Worm (Caenorhabditis elegans): ENCODE data around the gene R09E12.9.

R09E12.9 gene

DNA sequence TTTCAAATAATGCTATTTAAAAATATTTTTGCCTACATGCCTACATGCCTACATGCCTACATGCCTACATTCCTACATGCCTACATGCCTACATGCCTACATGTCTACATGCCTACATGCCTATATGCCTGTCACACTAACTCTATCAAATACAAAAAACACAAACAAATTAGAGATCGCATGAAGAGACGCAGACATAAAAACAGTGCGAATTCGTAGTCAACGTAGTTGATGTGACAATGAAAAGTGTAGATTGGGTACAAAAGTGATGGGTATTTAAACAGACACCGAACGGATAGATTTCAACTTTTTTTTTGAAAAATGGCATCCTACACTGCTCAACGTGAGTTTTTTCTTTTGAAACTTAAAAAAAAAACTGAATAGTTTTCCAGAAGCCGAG lies at the start of gene R09E12.9:
R09E12.9 (plus strand) TSS at position 316 of the 400 bp plus-strand sequence.
- TF ChIP-seq unc-62 (GFP tag; optimal IDR thresholded peaks at IDR 0.05) = no peak

DNA sequence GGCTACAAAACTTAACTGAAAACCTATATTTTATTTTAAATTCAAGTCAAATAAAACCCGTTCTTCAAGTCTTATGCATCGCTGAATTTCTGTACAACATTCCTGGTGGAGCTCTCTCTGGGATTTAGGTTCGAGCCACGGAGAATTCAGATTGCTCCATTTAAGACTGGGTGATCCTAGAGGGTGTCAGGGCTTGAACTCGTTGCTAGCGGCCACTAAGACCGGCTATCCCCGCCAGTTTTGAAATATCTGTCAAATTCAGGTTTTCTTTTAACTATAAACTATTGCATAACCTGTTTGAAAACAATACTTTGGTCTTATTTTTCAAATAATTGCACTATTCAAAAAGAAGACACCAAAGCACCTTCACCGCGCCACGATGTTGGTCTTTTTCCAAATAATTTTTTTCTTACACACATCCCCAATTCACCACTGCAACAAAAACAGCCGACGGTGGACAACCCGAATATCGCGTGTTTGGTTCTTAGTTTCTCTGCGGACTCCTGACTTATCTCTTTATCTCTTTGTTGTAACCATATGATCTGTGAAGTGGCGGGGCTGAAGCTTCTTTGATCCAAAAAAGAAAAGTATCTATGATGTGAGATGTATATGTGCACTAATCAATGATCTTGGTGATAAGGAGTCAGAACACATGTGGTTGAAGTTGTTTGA lies 48.4 kb upstream of the R09E12.9 start:
- no peak for TF ChIP-seq unc-62 (GFP tag; optimal IDR thresholded peaks at IDR 0.05)

DNA sequence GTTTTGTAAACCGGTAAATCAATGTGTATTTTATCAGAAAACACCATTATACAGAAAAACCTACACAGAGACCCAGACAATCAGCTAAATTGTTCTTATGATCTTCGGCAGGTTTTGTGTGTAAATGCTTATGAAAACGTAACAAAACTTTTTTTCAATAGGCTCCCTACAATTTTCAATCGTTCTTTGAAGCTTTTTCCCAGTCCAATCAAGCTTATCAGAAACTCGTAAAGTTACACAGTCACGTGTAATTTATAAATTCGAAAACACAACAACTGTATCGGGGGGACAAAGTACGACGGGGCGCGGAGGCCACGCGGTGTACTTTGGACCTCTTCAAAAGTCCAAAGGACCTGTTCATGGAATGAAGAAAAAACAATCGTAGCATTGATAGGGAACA lies 47.2 kb upstream of the R09E12.9 start:
- TF ChIP-seq unc-62 (GFP tag; optimal IDR thresholded peaks at IDR 0.05) = no peak

DNA sequence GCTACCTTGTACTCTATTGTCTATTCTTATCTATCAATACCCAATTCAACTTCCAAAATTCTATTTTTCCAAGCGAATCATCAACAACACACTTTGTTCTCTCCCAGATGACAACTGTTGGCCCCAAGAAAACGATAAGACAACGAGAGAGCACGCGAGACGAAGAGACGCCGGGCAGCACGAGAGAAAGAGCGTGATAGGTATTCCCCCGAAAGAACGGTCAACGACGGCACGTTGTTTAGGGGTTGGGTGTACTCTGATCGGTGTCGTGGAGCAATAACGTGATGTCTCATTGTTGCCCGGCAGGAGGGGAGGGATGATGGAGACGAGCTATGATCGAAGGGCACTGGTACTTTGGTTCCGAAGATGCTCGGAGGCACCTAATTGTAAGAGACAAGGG lies 46.1 kb upstream of the R09E12.9 start:
- no peak for TF ChIP-seq unc-62 (GFP tag; optimal IDR thresholded peaks at IDR 0.05)

DNA sequence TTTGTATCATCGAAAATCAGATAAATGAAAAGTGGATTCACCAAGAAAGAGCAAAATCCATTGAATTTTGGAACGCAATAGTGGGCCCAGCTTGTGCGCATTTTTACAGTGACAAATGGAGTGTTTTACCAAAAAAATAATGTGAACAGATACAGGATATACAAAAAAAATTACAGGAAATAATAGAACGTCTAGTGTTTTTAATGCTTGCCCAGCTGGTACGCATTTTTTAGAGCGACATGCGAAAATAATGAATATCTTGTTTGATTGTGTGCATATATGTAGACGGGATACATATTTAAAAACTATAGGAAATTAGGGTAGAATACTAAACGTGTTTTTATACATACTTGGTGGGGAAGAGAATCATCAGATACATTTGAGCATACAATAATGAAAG lies 41.2 kb upstream of the R09E12.9 start, which contains the start of gene srj-25:
srj-25 (minus strand) TSS at position 101 of the 400 bp plus-strand sequence.
- no peak for TF ChIP-seq unc-62 (GFP tag; optimal IDR thresholded peaks at IDR 0.05)

DNA sequence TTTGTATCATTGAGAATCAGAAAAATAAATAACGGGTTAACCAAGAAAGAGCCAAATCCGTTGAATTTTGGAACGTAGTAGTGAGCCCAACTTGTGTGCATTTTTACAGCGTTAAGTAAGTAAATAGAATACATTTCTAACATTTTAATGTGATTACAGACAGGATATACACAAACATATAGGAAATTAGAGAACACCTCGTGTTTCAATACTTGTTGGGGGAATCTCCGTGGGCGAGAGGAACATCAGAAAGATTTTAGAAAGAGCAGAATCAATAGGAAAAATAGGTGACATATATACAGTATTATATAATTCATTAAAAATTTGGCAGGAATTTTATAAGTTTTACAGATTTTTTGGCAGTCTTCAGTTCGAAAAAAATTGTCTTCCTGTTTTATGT lies 38.6 kb upstream of the R09E12.9 start, which contains the start of gene srj-24:
srj-24 (minus strand) TSS at position 101 of the 400 bp plus-strand sequence.
- no peak for TF ChIP-seq unc-62 (GFP tag; optimal IDR thresholded peaks at IDR 0.05)

DNA sequence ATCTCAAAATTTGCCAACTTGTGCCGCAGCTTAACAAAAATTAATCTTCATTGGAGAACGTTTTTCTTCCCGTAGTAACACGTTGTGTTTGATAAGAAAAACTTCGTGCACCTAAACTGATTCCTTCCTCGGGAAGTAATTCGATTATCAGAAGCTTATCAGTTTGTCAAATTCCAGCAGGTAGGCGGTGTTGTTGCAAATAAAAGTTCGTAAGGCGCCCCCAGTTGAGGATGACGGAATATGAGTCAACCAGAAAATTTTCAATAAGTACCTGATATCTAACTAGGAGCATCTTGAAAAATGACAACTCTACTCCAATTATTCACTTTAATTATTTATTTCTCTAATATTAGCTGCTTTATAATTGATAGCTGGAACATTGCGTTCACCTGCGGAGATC lies 35.6 kb upstream of the R09E12.9 start, which contains the start of gene C05E4.7:
C05E4.7 (plus strand) TSS at position 301 of the 400 bp plus-strand sequence.
- no peak for TF ChIP-seq unc-62 (GFP tag; optimal IDR thresholded peaks at IDR 0.05)

DNA sequence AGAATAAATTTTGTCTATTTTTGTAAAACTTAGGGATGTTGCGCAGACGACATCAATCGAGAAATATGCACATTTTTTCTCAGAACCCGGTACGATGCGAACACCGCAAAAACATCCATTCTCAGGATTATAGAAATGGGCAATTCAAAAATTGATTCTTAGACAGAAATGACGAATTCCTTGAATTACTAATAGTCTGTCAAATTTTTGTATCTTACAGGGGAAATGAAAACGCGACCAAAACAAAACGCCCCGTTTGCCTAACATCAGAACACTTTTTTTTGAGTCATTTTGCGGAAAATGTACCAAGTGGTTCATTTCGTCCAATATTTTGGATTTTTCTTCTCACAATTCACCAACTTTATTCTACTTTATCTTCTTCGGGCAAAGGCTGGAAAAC lies 34.1 kb upstream of the R09E12.9 start, which contains the start of gene str-134:
str-134 (plus strand) TSS at position 301 of the 400 bp plus-strand sequence.
- no peak for TF ChIP-seq unc-62 (GFP tag; optimal IDR thresholded peaks at IDR 0.05)

DNA sequence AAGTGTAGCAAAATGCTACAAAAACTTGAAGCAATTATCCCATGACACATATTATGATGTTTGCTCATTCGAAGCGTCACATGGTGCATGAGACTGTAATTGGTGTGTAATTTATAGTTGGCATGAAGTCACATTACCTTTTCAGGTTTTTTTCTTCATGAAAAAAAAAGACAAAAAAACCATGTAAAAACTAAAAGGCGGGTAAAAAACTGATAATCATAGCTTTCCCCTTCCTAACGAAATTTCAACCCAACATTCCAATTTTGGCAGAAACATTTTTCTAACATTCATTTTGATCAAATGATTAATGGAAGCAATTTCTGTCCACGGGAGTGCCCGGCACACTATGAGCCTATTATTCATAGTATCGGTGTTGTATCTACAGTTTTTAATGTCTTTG lies 29.4 kb upstream of the R09E12.9 start, which contains the start of gene sri-4:
sri-4 (plus strand) TSS at position 301 of the 400 bp plus-strand sequence.
- no peak for TF ChIP-seq unc-62 (GFP tag; optimal IDR thresholded peaks at IDR 0.05)

DNA sequence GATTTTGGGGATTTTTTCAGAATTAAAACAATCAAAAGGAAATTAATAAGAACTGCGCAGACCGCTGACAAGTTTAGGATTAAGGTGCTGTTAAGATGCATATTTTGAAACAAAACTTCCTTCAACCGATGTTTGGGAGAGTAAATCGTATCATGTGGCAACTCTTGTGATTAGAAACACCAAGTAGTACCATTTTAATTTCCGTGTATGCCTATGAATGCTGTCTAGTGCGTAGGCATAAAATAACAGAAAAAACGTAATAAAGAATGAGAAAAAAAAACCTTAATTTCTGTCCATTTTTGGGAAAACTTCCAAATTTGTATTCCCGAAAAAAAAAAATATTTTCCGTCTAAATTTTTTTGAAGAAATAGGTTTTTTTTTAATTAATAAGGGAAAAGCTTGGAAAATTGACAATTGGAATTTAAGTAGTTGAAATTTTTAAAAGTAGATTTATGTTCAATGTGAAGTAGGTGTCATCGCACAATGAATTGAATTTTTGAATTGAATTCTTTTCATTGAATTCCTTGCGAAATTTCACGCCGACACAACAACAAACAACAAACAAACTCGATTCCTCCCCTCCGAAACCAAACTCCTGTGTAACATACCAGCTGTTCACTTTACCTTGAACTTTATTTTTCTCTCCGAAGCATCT lies 24.6 kb upstream of the R09E12.9 start, which contains the start of the genes str-262 and srp-1:
str-262 (minus strand) TSS at position 101 of the 655 bp plus-strand sequence.
srp-1 (plus strand) TSS at position 605 of the 655 bp plus-strand sequence.
- no peak for TF ChIP-seq unc-62 (GFP tag; optimal IDR thresholded peaks at IDR 0.05)

DNA sequence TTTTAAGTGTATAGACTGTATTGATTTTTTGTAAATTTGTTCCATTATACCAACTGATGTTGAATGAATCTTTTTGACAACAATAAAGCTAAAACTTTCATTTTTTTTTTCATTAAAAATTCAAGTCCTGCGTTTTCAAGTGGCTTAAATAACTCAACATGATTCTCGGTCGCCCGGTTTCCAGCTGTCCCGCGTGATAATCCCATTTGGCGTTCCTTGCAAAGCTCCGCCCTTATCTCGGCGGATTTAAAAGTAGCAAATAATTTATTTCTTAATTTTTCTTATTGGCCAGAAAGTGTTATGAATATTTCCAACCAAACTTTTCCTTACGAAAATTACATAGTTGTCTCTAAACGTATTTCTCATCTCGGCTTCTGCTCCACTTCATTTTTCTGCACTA lies 21.2 kb upstream of the R09E12.9 start, which contains the start of gene str-20:
str-20 (plus strand) TSS at position 301 of the 400 bp plus-strand sequence.
- TF ChIP-seq unc-62 (GFP tag; optimal IDR thresholded peaks at IDR 0.05) = no peak

DNA sequence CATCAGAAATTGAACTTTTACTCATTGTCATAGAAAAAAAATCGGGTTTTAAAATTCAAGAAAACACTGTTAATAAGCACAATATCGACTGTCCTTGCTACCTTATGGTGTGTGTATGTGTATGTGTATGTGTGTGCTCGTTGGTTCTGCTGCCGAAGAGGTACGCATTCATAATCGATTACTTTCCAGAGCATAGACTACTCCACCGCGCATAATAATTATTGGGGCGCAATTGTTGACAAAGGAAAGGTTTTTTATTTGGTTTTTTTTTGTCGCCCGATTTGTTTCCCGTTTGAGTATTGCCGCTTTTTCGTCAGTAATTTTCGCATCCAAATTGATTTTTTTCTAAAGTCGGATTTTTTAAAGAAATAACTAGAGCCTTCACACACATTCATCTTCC lies 16.2 kb upstream of the R09E12.9 start, which contains the start of gene C05E4.15:
C05E4.15 (minus strand) TSS at position 101 of the 400 bp plus-strand sequence.
- TF ChIP-seq unc-62 (GFP tag; optimal IDR thresholded peaks at IDR 0.05) = no peak

DNA sequence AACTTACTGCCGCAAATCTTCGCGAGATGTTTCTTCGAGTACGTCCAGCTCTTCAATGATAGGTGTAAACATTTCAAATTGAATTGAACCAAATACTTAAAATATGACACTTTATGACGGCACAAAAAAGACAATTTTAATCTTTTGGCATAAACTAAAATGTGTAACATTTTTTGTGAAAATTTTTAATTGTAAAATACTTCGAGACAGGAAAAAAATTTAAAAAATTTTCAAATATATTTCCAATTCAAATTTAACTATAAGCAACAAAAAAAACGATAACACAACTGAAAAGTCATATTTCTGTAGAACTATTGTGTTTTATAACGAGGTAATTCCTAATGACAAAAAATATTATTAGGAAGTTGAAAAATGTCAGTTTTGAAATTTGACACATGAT lies 15.5 kb upstream of the R09E12.9 start, which contains the start of gene C05E4.12:
C05E4.12 (minus strand) TSS at position 101 of the 400 bp plus-strand sequence.
- no peak for TF ChIP-seq unc-62 (GFP tag; optimal IDR thresholded peaks at IDR 0.05)

DNA sequence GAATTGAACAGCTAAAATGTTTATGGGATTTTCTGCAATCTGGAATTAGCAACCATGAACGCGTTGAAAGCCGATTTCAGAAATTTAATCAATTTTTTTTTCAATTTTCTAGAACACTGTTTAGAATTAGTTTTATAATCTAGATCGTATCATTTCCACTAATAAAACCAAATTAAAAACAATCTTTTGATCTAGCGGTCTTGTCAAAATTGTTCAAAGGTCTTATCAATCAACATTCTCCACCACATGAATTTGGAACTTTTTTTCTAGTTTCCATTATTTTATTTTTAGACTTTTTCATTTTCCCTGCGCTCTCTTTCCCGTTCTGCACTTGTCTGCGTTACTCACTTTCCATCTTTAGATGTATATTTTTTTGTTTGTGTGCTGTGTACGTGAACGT lies 15.1 kb upstream of the R09E12.9 start, which contains the start of gene srp-2:
srp-2 (plus strand) TSS at position 301 of the 400 bp plus-strand sequence.
- TF ChIP-seq unc-62 (GFP tag; optimal IDR thresholded peaks at IDR 0.05) = no peak

DNA sequence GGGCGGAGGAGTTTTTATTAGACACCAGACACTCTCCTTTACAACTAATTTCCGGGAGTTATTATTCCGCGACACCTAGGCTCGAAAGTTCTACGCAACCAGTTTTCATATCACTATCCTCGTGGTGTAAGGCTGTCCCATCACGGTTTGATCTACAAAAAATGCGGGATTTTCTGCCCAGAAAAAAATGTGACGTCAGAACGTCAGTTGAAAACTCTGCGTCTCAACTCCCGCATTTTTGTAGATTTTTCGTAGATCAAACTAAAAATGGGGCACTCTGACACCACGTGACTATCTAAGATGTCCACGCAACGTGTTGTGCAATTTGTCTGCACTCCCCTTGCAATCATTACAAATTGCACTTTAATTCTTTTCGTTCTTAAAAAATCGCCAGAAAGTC lies 12.7 kb upstream of the R09E12.9 start, which contains the start of gene str-238:
str-238 (plus strand) TSS at position 301 of the 400 bp plus-strand sequence.
- TF ChIP-seq unc-62 (GFP tag; optimal IDR thresholded peaks at IDR 0.05) = no peak

DNA sequence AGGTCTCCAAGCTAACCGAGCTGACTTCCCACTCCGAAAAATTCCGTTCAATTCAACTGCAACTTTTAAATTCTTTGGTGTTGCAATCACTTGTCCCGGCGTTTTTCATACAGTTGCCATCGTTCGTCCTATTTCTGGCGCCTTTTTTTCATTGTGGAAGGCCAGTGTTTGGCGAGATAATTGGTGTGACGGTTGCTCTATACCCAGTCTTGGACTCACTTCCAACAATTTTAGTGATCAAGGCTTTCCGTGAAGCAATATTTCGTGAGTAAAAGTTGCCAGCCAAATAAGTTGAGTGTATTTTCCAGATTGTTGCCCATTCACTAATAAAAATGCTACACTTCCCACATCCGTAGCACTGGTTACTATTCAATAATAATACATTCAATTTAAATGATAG lies 5.2 kb upstream of the R09E12.9 start:
- TF ChIP-seq unc-62 (GFP tag; optimal IDR thresholded peaks at IDR 0.05) = no peak
